Worm (Caenorhabditis elegans) whole organism, late embryonic: Measurements from ENCODE around the gene T07C4.12.

Experiments used
- ama-1 ChIP-seq: fragments of 150-350 bp; optimal IDR thresholded peaks from 2 replicates; lab custom pipeline; 2014
- ceh-2 ChIP-seq: sonication (generic microtip); optimal IDR thresholded peaks from 2 replicates; lab custom pipeline; 2016; ENCODE audit warnings: missing genotype, missing genetic modification characterization, missing compliant biosample characterization
- ceh-22 ChIP-seq: sonication (generic microtip); optimal IDR thresholded peaks from 2 replicates; lab custom pipeline; 2017; ENCODE audit warnings: missing biosample characterization, missing genetic modification characterization
- ceh-31 ChIP-seq: sonication (generic microtip); optimal IDR thresholded peaks from 2 replicates; lab custom pipeline; 2016; ENCODE audit warnings: missing genetic modification characterization, missing compliant biosample characterization
- elt-2 ChIP-seq: sonication (generic microtip); optimal IDR thresholded peaks from 2 replicates; lab custom pipeline; 2016; ENCODE audit warnings: missing genetic modification reagents, missing genetic modification characterization, missing compliant biosample characterization
- eyg-1 ChIP-seq: sonication (generic microtip); optimal IDR thresholded peaks from 2 replicates; lab custom pipeline; 2016; ENCODE audit warnings: missing genotype, missing genetic modification characterization, missing compliant biosample characterization
- fkh-10 ChIP-seq: fragments of 150-350 bp; optimal IDR thresholded peaks from 2 replicates; lab custom pipeline; 2014; ENCODE audit warnings: missing biosample characterization, missing genetic modification reagents, missing genetic modification characterization
- lin-11 ChIP-seq: fragments of 200-800 bp; sonication (Bioruptor generic); optimal IDR thresholded peaks from 2 replicates; lab custom pipeline; 2018; ENCODE audit warnings: mild to moderate bottlenecking, missing genetic modification characterization, missing compliant biosample characterization
- madf-2 ChIP-seq: sonication (generic microtip); optimal IDR thresholded peaks from 2 replicates; lab custom pipeline; 2017; ENCODE audit warnings: missing genetic modification characterization, missing compliant biosample characterization
- nfya-1 ChIP-seq: sonication (generic microtip); optimal IDR thresholded peaks from 2 replicates; lab custom pipeline; 2017; ENCODE audit warnings: missing genetic modification characterization, mild to moderate bottlenecking, missing compliant biosample characterization, antibody characterized with exemption, moderate library complexity
- npax-4 ChIP-seq: sonication (generic microtip); optimal IDR thresholded peaks from 2 replicates; lab custom pipeline; 2016; ENCODE audit warnings: missing genetic modification characterization, missing compliant biosample characterization
- pqm-1 ChIP-seq: sonication (generic microtip); optimal IDR thresholded peaks from 2 replicates; lab custom pipeline; 2016; ENCODE audit warnings: missing genetic modification characterization, missing compliant biosample characterization
- sox-2 ChIP-seq: fragments of 200-800 bp; sonication (Bioruptor generic); IDR thresholded peaks from 2 replicates; pipeline ENCODE4 v1.3.6; 2022; ENCODE audit warnings: missing genetic modification reagents, missing genetic modification characterization, missing compliant biosample characterization
- unc-42 ChIP-seq: sonication (generic microtip); optimal IDR thresholded peaks from 2 replicates; lab custom pipeline; 2016; ENCODE audit warnings: missing genotype, missing genetic modification characterization, missing compliant biosample characterization

DNA sequence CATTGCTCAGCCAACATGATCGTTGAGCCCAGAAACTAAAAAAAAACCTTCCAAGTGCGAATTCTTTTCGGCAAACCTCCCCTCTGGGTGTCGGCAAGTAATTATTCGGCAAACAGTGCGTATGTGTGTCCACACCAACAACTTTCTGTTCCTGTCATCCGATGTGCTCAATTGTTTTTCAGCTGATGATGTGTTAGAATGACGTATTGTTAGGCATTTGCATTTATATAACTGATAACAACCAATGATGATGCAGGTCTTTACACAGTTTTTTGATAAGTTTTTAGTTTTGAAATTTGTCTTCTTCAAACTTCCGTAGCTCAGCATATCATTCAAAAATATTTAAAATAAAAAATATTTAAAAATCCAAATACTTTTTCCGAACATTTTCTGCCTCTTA is 46.4 kb upstream of the T07C4.12 start:
- TF ChIP-seq elt-2, result peak; percentile 38
- TF ChIP-seq ama-1, result no peak
- no peak for TF ChIP-seq ceh-22 (tag; lab: Kevin White, UChicago)
- TF ChIP-seq pqm-1 (tag; lab: Kevin White, UChicago), result no peak
- TF ChIP-seq unc-42 (tag; lab: Kevin White, UChicago), result no peak
- TF ChIP-seq ceh-2 (tag; lab: Kevin White, UChicago), result no peak
- no peak for TF ChIP-seq madf-2 (tag; lab: Kevin White, UChicago)
- TF ChIP-seq sox-2 (GFP tag; lab: Robert Waterston, UW), result no peak
- no peak for TF ChIP-seq eyg-1 (tag; lab: Kevin White, UChicago)
- TF ChIP-seq nfya-1 (tag; lab: Kevin White, UChicago), result no peak
- TF ChIP-seq fkh-10 (GFP tag; lab: Kevin White, UChicago), result no peak
- TF ChIP-seq ceh-31 (tag; lab: Kevin White, UChicago), result no peak
- no peak for TF ChIP-seq npax-4 (tag; lab: Kevin White, UChicago)
- TF ChIP-seq lin-11 (tag; lab: Kevin White, UChicago), result no peak
